Worm (Caenorhabditis elegans) whole organism, L4/young adult: ENCODE measurements around the gene npp-26.
A peak's percentile ranks its signal among the peaks of the same experiment; 100 is the strongest.

Experiments
- W03F9.2 ChIP-seq: fragments of 150-350 bp; optimal IDR thresholded peaks from 2 replicates; lab custom pipeline; 2014; ENCODE audit warnings: missing biosample characterization, missing genetic modification characterization
- dao-5 ChIP-seq: sonication (generic microtip); optimal IDR thresholded peaks from 2 replicates; lab custom pipeline; 2016; ENCODE audit warnings: missing genotype, missing genetic modification characterization, moderate library complexity, missing compliant biosample characterization
- him-1 ChIP-seq: sonication (generic microtip); optimal IDR thresholded peaks from 2 replicates; lab custom pipeline; 2016; ENCODE audit warnings: missing genotype, missing genetic modification reagents, missing genetic modification characterization, missing compliant biosample characterization

Gene npp-26

ce11 chrIV:4795111-4795510, 30.6 kb downstream of the npp-26 start:
- TF ChIP-seq dao-5: no peak
- no peak for TF ChIP-seq W03F9.2 (tag; lab: Kevin White, UChicago)

ce11 chrIV:4799114-4799513, 34.6 kb downstream of the npp-26 start, which contains the start of gene eor-1:
TSS of gene eor-1 (minus strand) at chrIV:4799178.
- TF ChIP-seq dao-5 (no peak), W03F9.2 (tag; lab: Kevin White, UChicago) (peak; percentile 9)

ce11 chrIV:4802494-4802893, 38.0 kb downstream of the npp-26 start, which contains the start of gene dpf-7:
TSS of gene dpf-7 (minus strand) at chrIV:4802594.
- TF ChIP-seq W03F9.2 (tag; lab: Kevin White, UChicago) (no peak), him-1 (tag; lab: Kevin White, UChicago) (no peak), dao-5 (no peak)

ce11 chrIV:4806486-4806885, 42.0 kb downstream of the npp-26 start, which contains the start of gene dpf-5:
TSS of gene dpf-5 (minus strand) at chrIV:4806586.
- TF ChIP-seq him-1 (tag; lab: Kevin White, UChicago): no peak
- TF ChIP-seq dao-5: no peak
- TF ChIP-seq W03F9.2 (tag; lab: Kevin White, UChicago): no peak

- TF ChIP-seq W03F9.2 (tag; lab: Kevin White, UChicago): no peak
- no peak for TF ChIP-seq him-1 (tag; lab: Kevin White, UChicago)
- no peak for TF ChIP-seq dao-5
Observed at ce11 chrIV:4807219-4807618, 42.7 kb downstream of the npp-26 start, which contains the start of gene H06H21.11. TSS of gene H06H21.11 (minus strand) at chrIV:4807319.

- no peak for TF ChIP-seq him-1 (tag; lab: Kevin White, UChicago)
- no peak for TF ChIP-seq dao-5
- TF ChIP-seq W03F9.2 (tag; lab: Kevin White, UChicago): no peak
Observed at ce11 chrIV:4809397-4809796, 44.9 kb downstream of the npp-26 start, which contains the start of gene ubxn-6. TSS of gene ubxn-6 (minus strand) at chrIV:4809497.

- TF ChIP-seq W03F9.2 (tag; lab: Kevin White, UChicago) (no peak), dao-5 (no peak), him-1 (tag; lab: Kevin White, UChicago) (no peak)
Observed at ce11 chrIV:4809813-4810212, 45.3 kb downstream of the npp-26 start, which contains the start of gene H06H21.37. TSS of gene H06H21.37 (minus strand) at chrIV:4809974.

- TF ChIP-seq him-1 (tag; lab: Kevin White, UChicago) (no peak), dao-5 (no peak), W03F9.2 (tag; lab: Kevin White, UChicago) (peak; percentile 91)
Observed at ce11 chrIV:4810377-4810984, 46.0 kb downstream of the npp-26 start, which contains the start of gene eif-1.A. TSS of gene eif-1.A (plus strand) at chrIV:4810934.

ce11 chrIV:4811863-4812262, 47.3 kb downstream of the npp-26 start, which contains the start of gene srw-95:
TSS of gene srw-95 (plus strand) at chrIV:4812075.
- TF ChIP-seq him-1 (tag; lab: Kevin White, UChicago) (no peak), W03F9.2 (tag; lab: Kevin White, UChicago) (no peak), dao-5 (no peak)

- TF ChIP-seq him-1 (tag; lab: Kevin White, UChicago) (no peak), dao-5 (no peak), W03F9.2 (tag; lab: Kevin White, UChicago) (no peak)
Observed at ce11 chrIV:4814185-4814584, 49.7 kb downstream of the npp-26 start, which contains the start of gene srw-94. TSS of gene srw-94 (plus strand) at chrIV:4814485.
